Fruit fly (Drosophila melanogaster) whole organism: ENCODE results near the gene CG43093.

ENCODE experiments used
- EcR ChIP-seq, 2 experiments: fragments of >200 bp; optimal IDR thresholded peaks; 2 replicates each; lab custom pipeline; 2017; ENCODE audit warnings: missing biosample characterization in 2 of 2, missing genetic modification characterization in 2 of 2, missing genetic modification reagents in 2 of 2
- pan ChIP-seq: fragments of >200 bp; optimal IDR thresholded peaks from 2 replicates; lab custom pipeline; 2017
- usp ChIP-seq: fragments of >200 bp; optimal IDR thresholded peaks from 2 replicates; lab custom pipeline; 2017; ENCODE audit warnings: missing biosample characterization, missing genetic modification characterization, mixed read lengths

DNA sequence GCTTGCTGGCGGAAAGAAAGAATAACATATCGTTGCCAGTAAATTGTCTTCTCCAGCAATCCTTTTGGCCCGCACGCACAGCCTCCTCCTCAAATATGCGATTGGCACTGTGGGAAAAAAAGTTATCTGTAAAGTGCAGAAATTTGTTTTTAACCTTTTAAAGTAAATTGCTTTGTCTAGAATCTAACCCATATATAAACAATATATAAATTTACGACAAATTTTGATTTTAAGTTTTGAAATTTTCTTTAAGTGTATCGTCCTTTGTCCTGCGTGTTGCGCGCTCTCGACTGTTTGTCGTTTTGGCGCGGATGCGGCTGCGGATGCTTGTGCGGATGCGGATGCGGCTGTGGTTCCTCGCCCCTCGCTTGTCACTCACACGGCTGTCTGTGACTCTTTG lies 37.0 kb upstream of the CG43093 start:
- TF ChIP-seq EcR (GFP tag; optimal IDR thresholded peaks at IDR 0.05; lab: Kevin White, UChicago) (no peak), pan (lab: Kevin White, UChicago) (no peak), usp (GFP tag; lab: Kevin White, UChicago) (no peak)
